Worm (Caenorhabditis elegans): Measurements from ENCODE around the gene C34D4.10.

The C34D4.10 gene

ce11 chrIV:7121313-7122055, at the start of gene C34D4.10, which contains the start of gene str-48:
Gene C34D4.10, minus strand, starts transcription at chrIV:7121413.
Gene str-48, plus strand, starts transcription at chrIV:7122005.
- no peak for TF ChIP-seq unc-62 (GFP tag; optimal IDR thresholded peaks at IDR 0.05)

- no peak for TF ChIP-seq unc-62 (GFP tag; optimal IDR thresholded peaks at IDR 0.05)
These were observed 47.0 kb upstream of the C34D4.10 start, which contains the start of gene skr-16 for ce11 chrIV:7167983-7168760. Gene skr-16, plus strand, starts transcription at chrIV:7168710.

- TF ChIP-seq unc-62 (GFP tag; optimal IDR thresholded peaks at IDR 0.05) = no peak
These were observed 45.3 kb upstream of the C34D4.10 start, which contains the start of gene C42D4.18 for ce11 chrIV:7166553-7166952. Gene C42D4.18, plus strand, starts transcription at chrIV:7166783.

ce11 chrIV:7165723-7166122, 44.5 kb upstream of the C34D4.10 start, which contains the start of gene rpc-1:
Gene rpc-1, minus strand, starts transcription at chrIV:7165748.
- no peak for TF ChIP-seq unc-62 (GFP tag; optimal IDR thresholded peaks at IDR 0.05)

DNA sequence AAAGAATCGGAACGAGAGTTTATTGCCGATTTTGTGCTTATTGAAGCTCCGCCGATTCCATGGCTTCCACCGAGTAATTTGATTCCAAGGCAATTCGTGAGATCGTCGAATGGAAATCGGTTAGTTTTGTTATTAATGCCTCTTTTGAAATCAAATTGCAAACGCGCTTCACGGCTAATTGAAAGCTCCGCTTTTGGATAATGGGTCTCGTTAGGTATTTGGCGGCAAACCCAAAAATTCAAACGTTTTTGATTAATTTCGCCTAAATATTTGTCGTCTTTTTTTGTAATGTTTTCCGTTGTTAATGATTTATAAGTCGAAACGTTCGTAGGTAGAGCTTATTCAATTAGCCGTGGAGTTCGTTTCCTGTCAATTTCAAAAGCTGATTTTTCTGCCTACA, 38.4 kb upstream of the C34D4.10 start:
- TF ChIP-seq unc-62 (GFP tag; optimal IDR thresholded peaks at IDR 0.05) = no peak

- no peak for TF ChIP-seq unc-62 (GFP tag; optimal IDR thresholded peaks at IDR 0.05)
These were observed 36.9 kb upstream of the C34D4.10 start for ce11 chrIV:7158161-7158560.

ce11 chrIV:7156356-7156755, 35.1 kb upstream of the C34D4.10 start, which contains the start of gene maph-9:
Gene maph-9, plus strand, starts transcription at chrIV:7156628.
- TF ChIP-seq unc-62 (GFP tag; optimal IDR thresholded peaks at IDR 0.05) = no peak

ce11 chrIV:7154356-7154755, 33.1 kb upstream of the C34D4.10 start, which contains the start of gene C34D4.2:
Gene C34D4.2, plus strand, starts transcription at chrIV:7154656.
- no peak for TF ChIP-seq unc-62 (GFP tag; optimal IDR thresholded peaks at IDR 0.05)

ce11 chrIV:7153362-7153761, 32.1 kb upstream of the C34D4.10 start, which contains the start of gene C34D4.3:
Gene C34D4.3, plus strand, starts transcription at chrIV:7153662.
- no peak for TF ChIP-seq unc-62 (GFP tag; optimal IDR thresholded peaks at IDR 0.05)

DNA sequence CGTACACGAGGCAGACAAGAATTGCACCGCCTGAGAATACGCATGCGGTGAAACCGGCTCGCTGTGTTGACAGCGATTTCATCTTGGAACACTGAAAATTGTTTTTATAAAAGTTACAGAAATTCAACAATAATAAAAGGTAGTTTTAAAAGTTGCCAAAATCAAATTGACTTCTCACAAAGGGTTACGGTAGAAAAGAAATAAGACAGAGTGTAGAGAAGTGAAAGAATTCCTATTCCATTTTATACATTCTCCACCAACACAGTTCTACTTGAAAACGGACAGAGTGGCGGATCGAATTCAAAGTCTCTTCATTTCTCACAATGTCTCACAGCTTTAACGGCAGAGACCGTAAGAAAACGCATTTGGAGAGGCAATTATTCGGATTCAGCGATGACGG, 31.2 kb upstream of the C34D4.10 start, which contains the start of gene col-113:
col-113 (minus strand) TSS at position 101 of the 400 bp plus-strand sequence.
- no peak for TF ChIP-seq unc-62 (GFP tag; optimal IDR thresholded peaks at IDR 0.05)

ce11 chrIV:7149020-7149601, 27.9 kb upstream of the C34D4.10 start, which contains the start of gene C34D4.4:
Gene C34D4.4, plus strand, starts transcription at chrIV:7149361.
- no peak for TF ChIP-seq unc-62 (GFP tag; optimal IDR thresholded peaks at IDR 0.05)

DNA sequence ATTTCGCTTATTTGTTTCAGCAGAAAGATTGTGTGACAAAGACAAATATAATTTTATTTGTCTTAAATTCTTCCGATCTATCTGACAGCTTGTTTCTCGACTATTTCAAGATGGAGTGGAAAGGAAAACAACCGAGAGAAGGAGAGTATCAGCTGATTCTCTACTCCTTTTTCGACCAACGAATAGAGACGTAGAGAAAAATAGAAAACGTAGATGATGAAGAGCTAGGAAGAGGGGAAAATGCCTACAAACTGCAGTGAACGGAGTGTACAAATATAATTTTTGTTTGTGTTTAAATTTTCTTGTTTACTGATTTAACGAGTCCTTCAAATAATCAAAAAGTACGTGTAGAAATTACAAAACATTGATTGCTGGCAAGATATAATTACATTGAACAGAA, 26.5 kb upstream of the C34D4.10 start:
- no peak for TF ChIP-seq unc-62 (GFP tag; optimal IDR thresholded peaks at IDR 0.05)

DNA sequence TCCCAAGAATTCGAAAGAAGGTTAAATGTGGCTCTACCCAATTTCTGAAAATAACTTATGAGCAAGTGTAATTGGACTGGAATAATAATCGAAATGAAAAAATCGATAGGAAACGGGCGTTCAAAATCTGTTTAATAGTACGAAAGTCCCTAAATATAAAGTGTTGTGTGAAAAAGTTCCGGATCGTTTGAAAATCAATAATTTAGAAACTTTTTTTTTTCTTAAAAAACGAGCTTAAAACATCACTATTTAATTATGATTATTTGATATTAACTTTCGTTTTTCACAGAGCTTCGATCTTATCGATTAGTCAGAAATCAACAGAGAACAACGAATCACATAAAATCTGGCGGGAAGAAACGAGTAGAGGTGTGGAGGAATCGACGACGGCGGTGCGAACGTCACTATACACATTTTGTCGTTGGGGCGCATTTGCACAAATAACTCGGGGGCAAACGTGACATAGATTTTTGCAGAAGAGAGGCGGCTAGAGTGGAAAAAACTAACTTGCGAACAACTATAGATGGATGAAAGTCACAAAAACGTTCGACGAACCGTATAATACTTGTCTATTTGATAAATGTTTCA, 23.6 kb upstream of the C34D4.10 start, which contains the start of gene hecd-1:
hecd-1 (minus strand) TSS at position 51 of the 588 bp plus-strand sequence.
- no peak for TF ChIP-seq unc-62 (GFP tag; optimal IDR thresholded peaks at IDR 0.05)

DNA sequence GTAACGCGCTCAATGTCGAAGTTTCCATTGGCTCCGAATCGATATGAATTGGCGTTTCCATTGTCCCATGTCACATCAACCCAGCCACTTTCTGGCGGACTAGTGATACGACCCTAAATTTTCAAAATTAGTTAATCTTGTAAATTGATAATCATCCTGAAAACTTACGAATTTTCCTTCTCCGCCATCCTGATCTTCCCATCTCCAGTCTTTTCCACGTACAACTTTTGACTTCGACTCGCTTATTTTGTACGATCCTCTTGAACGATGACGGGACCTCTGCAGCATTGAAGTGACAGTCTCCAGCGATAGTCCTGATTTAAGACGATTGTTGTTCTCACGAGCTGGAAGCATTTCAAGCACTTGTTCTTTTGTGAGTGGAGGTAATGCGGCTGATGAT, 17.9 kb upstream of the C34D4.10 start:
- no peak for TF ChIP-seq unc-62 (GFP tag; optimal IDR thresholded peaks at IDR 0.05)

DNA sequence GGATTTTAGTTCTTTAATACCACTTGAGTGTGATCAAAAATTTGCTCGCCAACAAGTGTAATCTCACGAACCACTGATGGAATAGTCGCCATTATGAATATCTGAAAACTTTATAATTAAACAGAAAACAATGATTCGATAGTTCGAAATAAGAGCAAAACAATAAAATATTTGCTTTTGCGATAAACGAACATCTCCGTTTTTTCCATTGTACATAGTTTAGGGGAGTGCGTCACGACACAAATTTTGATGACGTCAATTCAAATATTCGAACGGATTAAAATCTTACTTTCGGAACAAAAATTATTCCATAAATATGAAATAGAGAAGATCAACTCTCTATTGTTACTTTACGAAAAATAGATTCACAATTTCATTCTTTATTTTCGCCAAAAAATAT, 12.8 kb upstream of the C34D4.10 start, which contains the start of gene mutd-1:
mutd-1 (minus strand) TSS at position 101 of the 400 bp plus-strand sequence.
- TF ChIP-seq unc-62 (GFP tag; optimal IDR thresholded peaks at IDR 0.05) = no peak

Data from whole organism, dauer.